Worm (Caenorhabditis elegans): ENCODE data around the gene cec-4.

cec-4 gene

DNA sequence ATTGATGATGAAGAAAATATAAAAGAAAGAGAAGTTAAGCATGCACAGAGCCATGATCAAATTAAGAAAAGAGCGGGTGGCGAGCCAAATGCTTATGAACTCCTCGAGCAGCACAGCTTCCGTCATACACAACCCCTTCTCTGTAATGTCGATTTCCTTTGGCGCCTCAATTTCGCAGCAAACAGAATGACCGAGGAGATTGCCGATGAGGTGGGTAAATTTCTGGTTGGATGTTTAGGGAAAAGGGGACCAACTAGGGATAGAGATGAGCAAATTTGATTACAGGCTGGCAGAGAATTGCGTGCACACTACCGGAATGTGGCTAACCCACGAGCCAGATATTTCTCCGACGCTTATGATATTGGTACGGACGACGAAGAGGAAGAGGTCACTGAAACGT lies 29.9 kb downstream of the cec-4 start:
- TF ChIP-seq ama-1 (optimal IDR thresholded peaks at IDR 0.05) (no peak), C34F6.9 (tag; optimal IDR thresholded peaks at IDR 0.05) (no peak)

DNA sequence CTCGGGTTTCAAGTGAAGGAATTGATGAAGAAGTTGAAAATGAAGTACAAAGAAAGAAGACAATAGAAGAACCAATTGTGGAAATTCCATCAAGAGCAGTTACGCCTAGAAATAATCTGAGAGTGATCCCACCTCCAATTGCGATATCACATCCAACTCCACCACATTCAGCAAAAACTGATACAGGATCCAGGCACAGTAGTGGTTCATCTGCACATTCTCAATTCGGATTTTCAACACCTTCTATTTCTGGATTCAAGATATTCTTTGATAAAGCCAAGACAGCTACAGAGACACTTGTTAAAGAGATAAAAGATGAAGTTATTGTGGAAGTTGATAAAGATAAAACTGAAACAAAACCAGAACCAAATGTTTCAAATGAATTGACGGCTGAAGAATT lies 32.6 kb downstream of the cec-4 start:
- TF ChIP-seq lin-39 (tag; optimal IDR thresholded peaks at IDR 0.05), result no peak
- no peak for TF ChIP-seq lin-11 (tag; optimal IDR thresholded peaks at IDR 0.05)
- no peak for TF ChIP-seq dmd-4 (tag; optimal IDR thresholded peaks at IDR 0.05)
- TF ChIP-seq gmeb-1 (tag; optimal IDR thresholded peaks at IDR 0.05), result no peak
- TF ChIP-seq alr-1 (tag; optimal IDR thresholded peaks at IDR 0.05), result no peak

DNA sequence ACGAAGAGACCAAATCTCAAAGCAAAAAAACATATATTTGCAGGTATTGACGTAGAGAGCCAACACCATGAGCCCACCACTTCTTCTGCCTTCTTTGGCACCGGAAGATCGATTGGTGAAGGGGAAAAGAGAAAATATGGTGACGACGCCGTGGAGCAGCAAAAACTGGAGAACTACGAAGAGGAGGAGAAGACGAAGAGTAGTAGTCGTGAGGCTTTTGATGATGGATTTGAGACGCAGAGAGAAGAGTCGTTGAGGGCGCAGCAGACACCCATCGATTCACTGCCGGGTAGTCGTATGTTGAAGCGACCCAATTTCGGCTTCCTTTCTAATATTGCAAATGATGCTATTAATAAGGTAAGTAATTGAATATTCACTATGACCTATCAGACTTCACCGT lies 35.9 kb downstream of the cec-4 start:
- TF ChIP-seq unc-55 (GFP tag; optimal IDR thresholded peaks at IDR 0.05) (peak; percentile 45), sma-9 (GFP tag; optimal IDR thresholded peaks at IDR 0.05) (peak; percentile 8), sma-9 (tag; optimal IDR thresholded peaks at IDR 0.05) (no peak), blmp-1 (tag; optimal IDR thresholded peaks at IDR 0.05; ENCODE audit: insufficient read depth) (no peak)

DNA sequence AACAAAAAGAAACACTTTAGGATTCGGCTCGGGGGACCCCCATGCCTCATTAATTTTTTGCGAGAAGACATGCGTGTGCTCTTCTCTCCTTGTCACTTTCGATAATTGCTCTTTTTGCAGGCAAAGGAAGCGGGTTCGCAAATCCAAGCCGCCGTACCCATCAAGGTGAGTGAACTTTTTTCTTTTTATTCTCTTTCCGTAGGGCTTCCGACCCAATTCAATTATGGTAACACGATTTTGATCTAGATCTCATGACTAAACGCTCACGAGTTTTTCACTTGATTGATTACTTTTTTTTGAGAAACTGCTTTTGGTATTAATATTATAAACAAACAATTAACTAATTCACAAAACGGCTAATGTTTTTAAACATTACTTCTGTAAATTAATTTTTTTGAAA lies 37.0 kb downstream of the cec-4 start:
- TF ChIP-seq C34F6.9 (tag; optimal IDR thresholded peaks at IDR 0.05) (peak; percentile 4), gmeb-1 (tag; optimal IDR thresholded peaks at IDR 0.05) (no peak), elt-1 (tag; optimal IDR thresholded peaks at IDR 0.05) (no peak), aly-2 (tag; optimal IDR thresholded peaks at IDR 0.05) (no peak), unc-55 (GFP tag; optimal IDR thresholded peaks at IDR 0.05) (no peak)

DNA sequence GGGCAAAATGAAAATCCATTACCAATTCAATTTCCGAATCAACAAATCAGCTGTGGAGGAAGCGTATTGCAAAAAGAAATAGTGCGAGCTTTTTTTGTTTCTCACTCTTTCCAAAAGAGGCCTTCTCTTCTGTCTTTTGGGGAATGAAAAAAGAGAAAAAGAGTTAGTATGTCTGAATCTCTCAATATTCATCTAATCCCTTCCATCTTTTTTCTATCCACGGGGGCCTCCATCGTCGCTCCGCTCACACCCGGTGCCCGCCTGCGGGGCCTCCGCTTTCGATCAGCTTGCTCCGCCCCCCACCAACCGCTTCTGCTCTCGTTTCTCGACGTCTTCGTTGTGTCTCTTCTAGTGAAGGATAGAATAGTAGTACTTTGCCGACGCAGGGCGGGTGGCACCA lies 43.7 kb downstream of the cec-4 start:
- TF ChIP-seq mdl-1 (tag; optimal IDR thresholded peaks at IDR 0.05) (peak in 1 of 2 experiments; percentile 44), zag-1 (tag; optimal IDR thresholded peaks at IDR 0.05) (peak; percentile 57), nhr-10 (tag; optimal IDR thresholded peaks at IDR 0.05) (no peak), nhr-237 (tag; optimal IDR thresholded peaks at IDR 0.05) (no peak), crh-2 (tag; optimal IDR thresholded peaks at IDR 0.05) (peak; percentile 6), Y55F3AM.14 (GFP tag; optimal IDR thresholded peaks at IDR 0.05) (peak; percentile 7), lsy-2 (tag; optimal IDR thresholded peaks at IDR 0.05) (peak in 1 of 2 experiments; percentile 24), ZK546.5 (tag; optimal IDR thresholded peaks at IDR 0.05) (no peak), sem-4 (tag; optimal IDR thresholded peaks at IDR 0.05) (peak; percentile 60), sma-9 (GFP tag; optimal IDR thresholded peaks at IDR 0.05) (no peak), sma-9 (tag; optimal IDR thresholded peaks at IDR 0.05) (no peak), unc-55 (GFP tag; optimal IDR thresholded peaks at IDR 0.05) (peak; percentile 73), F13H6.1 (tag; optimal IDR thresholded peaks at IDR 0.05) (peak; percentile 23), C34F6.9 (tag; optimal IDR thresholded peaks at IDR 0.05) (peak; percentile 52)

DNA sequence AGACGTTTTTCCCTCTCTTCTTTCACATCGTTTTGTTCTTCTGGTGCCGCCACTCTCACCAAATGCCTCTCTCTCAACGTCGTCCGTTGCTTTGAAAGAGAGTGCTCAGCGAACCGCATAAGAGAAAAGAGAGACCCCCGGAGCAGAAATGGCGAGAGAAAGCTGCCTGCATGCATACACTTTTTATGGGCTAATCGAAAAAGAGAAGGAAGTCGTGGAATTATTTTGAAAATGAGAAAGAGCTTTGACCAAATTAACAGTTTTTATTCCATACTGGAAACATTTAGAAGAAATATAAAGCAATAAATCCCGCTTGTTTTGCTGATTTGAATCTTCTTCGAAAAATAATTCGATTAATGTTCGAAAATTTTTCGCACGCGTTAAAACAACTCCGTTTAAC lies 44.9 kb downstream of the cec-4 start:
- peak; percentile 17 for TF ChIP-seq C34F6.9 (tag; optimal IDR thresholded peaks at IDR 0.05)
- peak; percentile 59 for TF ChIP-seq sem-4 (tag; optimal IDR thresholded peaks at IDR 0.05)
- peak; percentile 41 for TF ChIP-seq unc-55 (GFP tag; optimal IDR thresholded peaks at IDR 0.05)
- TF ChIP-seq nhr-12 (tag; optimal IDR thresholded peaks at IDR 0.05), result no peak
- TF ChIP-seq zag-1 (tag; optimal IDR thresholded peaks at IDR 0.05), result peak; percentile 17
- TF ChIP-seq F13H6.1 (tag; optimal IDR thresholded peaks at IDR 0.05), result no peak

DNA sequence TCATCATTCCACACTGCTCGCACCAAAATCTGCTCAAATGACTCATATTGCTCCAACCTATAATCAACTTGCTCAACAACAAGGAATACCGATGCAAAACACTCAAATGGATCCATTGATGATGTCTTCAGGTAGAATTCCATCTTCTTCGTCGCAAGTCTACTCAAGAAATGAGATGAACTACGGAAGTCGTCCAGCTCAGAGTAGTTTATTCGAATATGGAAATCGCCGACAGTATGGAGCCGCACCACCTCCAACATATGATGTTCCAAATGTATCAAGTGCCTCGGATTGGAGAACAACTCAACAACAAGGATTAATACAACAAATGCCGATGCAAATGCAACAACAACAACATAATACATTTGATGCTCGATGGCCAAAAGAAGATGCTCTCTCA lies 47.6 kb downstream of the cec-4 start:
- TF ChIP-seq unc-62 (GFP tag; optimal IDR thresholded peaks at IDR 0.05) (no peak), skn-1 (tag; optimal IDR thresholded peaks at IDR 0.05) (no peak), nhr-10 (tag; optimal IDR thresholded peaks at IDR 0.05) (no peak), crh-2 (tag; optimal IDR thresholded peaks at IDR 0.05) (no peak), nhr-237 (tag; optimal IDR thresholded peaks at IDR 0.05) (no peak), peb-1 (tag; optimal IDR thresholded peaks at IDR 0.05) (no peak), dmd-4 (tag; optimal IDR thresholded peaks at IDR 0.05) (no peak), R02D3.7 (tag; optimal IDR thresholded peaks at IDR 0.05) (no peak), mab-5 (tag; optimal IDR thresholded peaks at IDR 0.05) (no peak), mbf-1 (tag; optimal IDR thresholded peaks at IDR 0.05) (no peak), lin-13 (GFP tag; optimal IDR thresholded peaks at IDR 0.05) (no peak), mdl-1 (tag; optimal IDR thresholded peaks at IDR 0.05) (no peak), sma-9 (GFP tag; optimal IDR thresholded peaks at IDR 0.05) (no peak), sma-9 (tag; optimal IDR thresholded peaks at IDR 0.05) (no peak), egl-27 (tag; optimal IDR thresholded peaks at IDR 0.05) (no peak), ama-1 (optimal IDR thresholded peaks at IDR 0.05) (no peak)
